Worm (Caenorhabditis elegans) whole organism, young adult: ENCODE measurements around the gene pap-3.

Experiments
- ZK185.1 ChIP-seq: sonication (generic microtip); optimal IDR thresholded peaks from 2 replicates; lab custom pipeline; 2016; ENCODE audit warnings: mild to moderate bottlenecking, missing genetic modification characterization, missing compliant biosample characterization; ENCODE audit not compliant: poor library complexity, severe bottlenecking
- bed-2 ChIP-seq: fragments of 200-800 bp; sonication (Bioruptor generic); IDR thresholded peaks from 2 replicates; pipeline ENCODE4 v1.3.6; 2022; ENCODE audit warnings: missing genetic modification reagents, missing genetic modification characterization, missing compliant biosample characterization
- die-1 ChIP-seq: sonication (generic microtip); optimal IDR thresholded peaks from 2 replicates; lab custom pipeline; 2016; ENCODE audit warnings: missing genotype, mild to moderate bottlenecking, missing genetic modification characterization, missing compliant biosample characterization
- egrh-3 ChIP-seq: fragments of 200-800 bp; sonication (Bioruptor generic); IDR thresholded peaks from 2 replicates; pipeline ENCODE4 v1.3.6; 2022; ENCODE audit warnings: missing genetic modification reagents, missing genetic modification characterization, missing compliant biosample characterization
- madf-10 ChIP-seq: sonication (generic microtip); optimal IDR thresholded peaks from 2 replicates; lab custom pipeline; 2016; ENCODE audit warnings: mild to moderate bottlenecking, missing genetic modification characterization, missing compliant biosample characterization
- rcor-1 ChIP-seq: fragments of 200-800 bp; sonication (Bioruptor generic); IDR thresholded peaks from 2 replicates; pipeline ENCODE4 v1.3.6; 2022; ENCODE audit warnings: missing genetic modification reagents, missing genetic modification characterization, missing compliant biosample characterization
- xnd-1 ChIP-seq: sonication (generic microtip); optimal IDR thresholded peaks from 2 replicates; lab custom pipeline; 2016; ENCODE audit warnings: missing genotype, missing genetic modification reagents, missing genetic modification characterization, missing compliant biosample characterization

DNA sequence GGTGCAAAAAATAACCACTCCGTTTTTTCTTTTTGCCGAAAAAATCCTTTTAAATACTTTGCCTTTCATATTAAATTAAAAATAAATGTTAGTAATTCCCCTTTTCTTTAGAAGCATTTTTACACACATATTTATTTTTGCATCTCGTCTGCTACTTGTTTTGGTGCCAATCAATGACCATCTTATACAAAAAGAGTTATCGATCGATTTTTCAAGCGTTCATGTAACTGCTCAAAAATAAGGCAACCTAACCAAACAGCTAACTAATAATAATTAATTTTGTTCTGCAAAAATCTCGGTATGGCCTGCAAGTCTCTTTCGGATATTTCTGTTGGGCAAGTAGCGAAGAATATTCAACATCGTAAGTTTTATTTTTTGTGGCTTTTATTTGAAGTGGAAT is 49.9 kb downstream of the pap-3 start, which contains the start of gene F44E5.2:
- TF ChIP-seq egrh-3 (GFP tag; lab: Robert Waterston, UW) (no peak), madf-10 (tag; lab: Kevin White, UChicago) (no peak), rcor-1 (GFP tag; lab: Robert Waterston, UW) (no peak), ZK185.1 (tag; lab: Kevin White, UChicago) (no peak), die-1 (tag; lab: Kevin White, UChicago) (no peak), xnd-1 (tag; lab: Kevin White, UChicago) (no peak), bed-2 (GFP tag; lab: Robert Waterston, UW) (no peak)
